Worm (Caenorhabditis elegans) whole organism, early embryonic: ENCODE data around the gene cha-1.

Experiments used
- B0310.2 ChIP-seq: sonication (generic microtip); optimal IDR thresholded peaks from 2 replicates; lab custom pipeline; 2016; ENCODE audit warnings: mild to moderate bottlenecking, missing genetic modification characterization, missing compliant biosample characterization
- F13C5.2 ChIP-seq: sonication (generic microtip); optimal IDR thresholded peaks from 2 replicates; lab custom pipeline; 2017; ENCODE audit warnings: mild to moderate bottlenecking, missing genetic modification characterization, inconsistent platforms, missing compliant biosample characterization
- ama-1 ChIP-seq: fragments of 150-350 bp; optimal IDR thresholded peaks from 2 replicates; lab custom pipeline; 2014
- ceh-13 ChIP-seq: fragments of 200-800 bp; sonication (Bioruptor generic); optimal IDR thresholded peaks from 2 replicates; lab custom pipeline; 2018; ENCODE audit warnings: mild to moderate bottlenecking, missing genetic modification characterization, missing compliant biosample characterization
- ceh-36 ChIP-seq: sonication (generic microtip); optimal IDR thresholded peaks from 2 replicates; lab custom pipeline; 2016; ENCODE audit warnings: missing genetic modification characterization, inconsistent platforms, missing compliant biosample characterization
- ets-7 ChIP-seq: sonication (generic microtip); optimal IDR thresholded peaks from 2 replicates; lab custom pipeline; 2016; ENCODE audit warnings: missing genotype, missing genetic modification characterization, missing compliant biosample characterization
- hmg-4 ChIP-seq: fragments of 200-800 bp; sonication (Bioruptor generic); optimal IDR thresholded peaks from 2 replicates; lab custom pipeline; 2018; ENCODE audit warnings: mild to moderate bottlenecking, missing genetic modification characterization, missing compliant biosample characterization
- scrt-1 ChIP-seq: fragments of 200-800 bp; sonication (Bioruptor generic); IDR thresholded peaks from 2 replicates; pipeline ENCODE4 v1.3.6; 2022; ENCODE audit warnings: missing genetic modification characterization, missing compliant biosample characterization
- sea-1 ChIP-seq: fragments of 200-800 bp; sonication (Bioruptor generic); conservative IDR thresholded peaks from 2 replicates; pipeline ENCODE4 v1.3.6; 2022; ENCODE audit warnings: missing genetic modification characterization, missing compliant biosample characterization
- tbx-11 ChIP-seq: fragments of 200-800 bp; sonication (Bioruptor generic); IDR thresholded peaks from 2 replicates; pipeline ENCODE4 v1.3.6; 2022; ENCODE audit warnings: missing genetic modification characterization, missing compliant biosample characterization
- tbx-37 ChIP-seq: fragments of 200-800 bp; sonication (Bioruptor generic); conservative IDR thresholded peaks from 2 replicates; pipeline ENCODE4 v1.3.6; 2022; ENCODE audit warnings: missing genetic modification reagents, missing genetic modification characterization, missing compliant biosample characterization
- tra-4 ChIP-seq: sonication (generic microtip); optimal IDR thresholded peaks from 2 replicates; lab custom pipeline; 2017; ENCODE audit warnings: missing genetic modification characterization, missing compliant biosample characterization

- TF ChIP-seq tra-4 (tag; lab: Kevin White, UChicago) (no peak), ceh-36 (tag; lab: Kevin White, UChicago) (no peak), ama-1 (no peak), ceh-13 (no peak), tbx-11 (no peak), sea-1 (GFP tag; lab: Robert Waterston, UW) (no peak), B0310.2 (no peak), scrt-1 (GFP tag; lab: Robert Waterston, UW) (no peak), tbx-37 (GFP tag; lab: Robert Waterston, UW) (no peak), hmg-4 (no peak), ets-7 (tag; lab: Kevin White, UChicago) (no peak), F13C5.2 (tag; lab: Kevin White, UChicago) (no peak)
These were observed 43.3 kb upstream of the cha-1 start for ce11 chrIV:3667796-3668195.
